Fruit fly (Drosophila melanogaster) Kc167 (cell line): Measurements from ENCODE around the gene Eogt.

ENCODE experiments used
- Myc ChIP-seq: fragments of >200 bp; optimal IDR thresholded peaks from 2 replicates; lab custom pipeline; 2017; ENCODE audit warnings: missing external identifiers
- h ChIP-seq: fragments of >200 bp; optimal IDR thresholded peaks from 3 replicates; lab custom pipeline; 2018; ENCODE audit warnings: missing external identifiers
- insv ChIP-seq: fragments of >200 bp; optimal IDR thresholded peaks from 3 replicates; lab custom pipeline; 2018; ENCODE audit warnings: missing external identifiers

dm6 chr2L:2364200-2364754, 16.6 kb upstream of the Eogt start:
- no peak for TF ChIP-seq h
- no peak for TF ChIP-seq Myc (lab: Kevin White, UChicago)
- no peak for TF ChIP-seq insv (lab: Kevin White, UChicago)
